Worm (Caenorhabditis elegans) whole organism, young adult: ENCODE measurements around the gene tag-321.

Experiments
- F49E8.2 ChIP-seq: sonication (generic microtip); optimal IDR thresholded peaks from 3 replicates; lab custom pipeline; 2017; ENCODE audit warnings: missing genetic modification characterization, mild to moderate bottlenecking, missing compliant biosample characterization, antibody characterized with exemption, moderate library complexity; ENCODE audit not compliant: insufficient read depth
- K11D2.4 ChIP-seq: fragments of 200-800 bp; sonication (Bioruptor generic); IDR thresholded peaks from 2 replicates; pipeline ENCODE4 v1.3.6; 2022; ENCODE audit warnings: missing genetic modification reagents, missing genetic modification characterization, missing compliant biosample characterization
- dox-1 ChIP-seq: fragments of 200-800 bp; sonication (Bioruptor generic); IDR thresholded peaks from 2 replicates; pipeline ENCODE4 v1.3.6; 2022; ENCODE audit warnings: missing genetic modification reagents, missing genetic modification characterization, missing compliant biosample characterization
- ets-4 ChIP-seq: fragments of 200-800 bp; sonication (Bioruptor generic); optimal IDR thresholded peaks from 2 replicates; lab custom pipeline; 2018; ENCODE audit warnings: mild to moderate bottlenecking, missing genetic modification characterization, missing compliant biosample characterization
- nfya-1 ChIP-seq: sonication (generic microtip); optimal IDR thresholded peaks from 2 replicates; lab custom pipeline; 2017; ENCODE audit warnings: antibody characterized with exemption, missing compliant biosample characterization, missing genetic modification characterization, borderline replicate concordance; ENCODE audit not compliant: insufficient read depth

- TF ChIP-seq F49E8.2 (no peak), dox-1 (GFP tag; lab: Robert Waterston, UW) (no peak), nfya-1 (no peak), K11D2.4 (GFP tag; lab: Robert Waterston, UW) (no peak), ets-4 (GFP tag; lab: Kevin White, UChicago) (no peak)
Observed at ce11 chrIV:7760117-7760516, 23.5 kb downstream of the tag-321 start, which contains the start of gene del-7.
